Worm (Caenorhabditis elegans) whole organism, young adult: ENCODE measurements around the gene tre-5.

Experiments
- B0261.1 ChIP-seq: sonication (generic microtip); optimal IDR thresholded peaks from 2 replicates; lab custom pipeline; 2016; ENCODE audit warnings: mild to moderate bottlenecking, missing genetic modification characterization, moderate library complexity, missing compliant biosample characterization
- B0336.3 ChIP-seq: fragments of 200-800 bp; sonication (Bioruptor generic); IDR thresholded peaks from 2 replicates; pipeline ENCODE4 v1.3.6; 2022; ENCODE audit warnings: missing genetic modification characterization, missing compliant biosample characterization
- D2030.7 ChIP-seq: fragments of 200-800 bp; sonication (Bioruptor generic); IDR thresholded peaks from 2 replicates; pipeline ENCODE4 v1.3.6; 2022; ENCODE audit warnings: missing genetic modification reagents, missing genetic modification characterization, missing compliant biosample characterization
- F57C9.4 ChIP-seq: sonication (generic microtip); optimal IDR thresholded peaks from 2 replicates; lab custom pipeline; 2017; ENCODE audit warnings: mild to moderate bottlenecking, missing genetic modification characterization, missing compliant biosample characterization
- K11D2.4 ChIP-seq: fragments of 200-800 bp; sonication (Bioruptor generic); IDR thresholded peaks from 2 replicates; pipeline ENCODE4 v1.3.6; 2022; ENCODE audit warnings: missing genetic modification reagents, missing genetic modification characterization, missing compliant biosample characterization
- T26A5.8 ChIP-seq: sonication (generic microtip); optimal IDR thresholded peaks from 2 replicates; lab custom pipeline; 2016; ENCODE audit warnings: missing genetic modification characterization, missing compliant biosample characterization
- Y53F4B.3 ChIP-seq: fragments of 200-800 bp; sonication (Bioruptor generic); IDR thresholded peaks from 2 replicates; pipeline ENCODE4 v1.3.6; 2022; ENCODE audit warnings: missing genetic modification reagents, missing genetic modification characterization, missing compliant biosample characterization
- Y67H2A.10 ChIP-seq: fragments of 200-800 bp; sonication (Bioruptor generic); conservative IDR thresholded peaks from 2 replicates; pipeline ENCODE4 v1.3.6; 2022; ENCODE audit warnings: missing genetic modification reagents, missing genetic modification characterization, missing compliant biosample characterization
- ZK185.1 ChIP-seq: sonication (generic microtip); optimal IDR thresholded peaks from 2 replicates; lab custom pipeline; 2016; ENCODE audit warnings: mild to moderate bottlenecking, missing genetic modification characterization, missing compliant biosample characterization; ENCODE audit not compliant: poor library complexity, severe bottlenecking
- atf-7 ChIP-seq: sonication (generic microtip); optimal IDR thresholded peaks from 2 replicates; lab custom pipeline; 2017; ENCODE audit warnings: mild to moderate bottlenecking, missing genetic modification characterization, missing compliant biosample characterization
- attf-3 ChIP-seq: fragments of 200-800 bp; sonication (Bioruptor generic); conservative IDR thresholded peaks from 2 replicates; pipeline ENCODE4 v1.3.6; 2022; ENCODE audit warnings: missing genetic modification reagents, missing genetic modification characterization, missing compliant biosample characterization
- attf-5 ChIP-seq: fragments of 200-800 bp; sonication (Bioruptor generic); optimal IDR thresholded peaks from 2 replicates; lab custom pipeline; 2018; ENCODE audit warnings: mild to moderate bottlenecking, missing genetic modification characterization, missing compliant biosample characterization
- bed-2 ChIP-seq: fragments of 200-800 bp; sonication (Bioruptor generic); IDR thresholded peaks from 2 replicates; pipeline ENCODE4 v1.3.6; 2022; ENCODE audit warnings: missing genetic modification reagents, missing genetic modification characterization, missing compliant biosample characterization
- ceh-27 ChIP-seq: fragments of 200-800 bp; sonication (Bioruptor generic); optimal IDR thresholded peaks from 2 replicates; lab custom pipeline; 2018; ENCODE audit warnings: mild to moderate bottlenecking, missing genetic modification characterization, moderate library complexity, missing compliant biosample characterization
- ceh-91 ChIP-seq: fragments of 200-800 bp; sonication (Bioruptor generic); IDR thresholded peaks from 2 replicates; pipeline ENCODE4 v1.3.6; 2022; ENCODE audit warnings: missing genetic modification reagents, missing genetic modification characterization, missing compliant biosample characterization
- chd-7 ChIP-seq: sonication (generic microtip); optimal IDR thresholded peaks from 2 replicates; lab custom pipeline; 2016; ENCODE audit warnings: mild to moderate bottlenecking, missing genetic modification characterization, moderate library complexity, missing compliant biosample characterization
- egl-18 ChIP-seq: fragments of 200-800 bp; sonication (Bioruptor generic); IDR thresholded peaks from 2 replicates; pipeline ENCODE4 v1.3.6; 2022; ENCODE audit warnings: missing genetic modification reagents, missing genetic modification characterization, missing compliant biosample characterization
- egl-44 ChIP-seq: fragments of 200-800 bp; sonication (Bioruptor generic); IDR thresholded peaks from 2 replicates; pipeline ENCODE4 v1.3.6; 2022; ENCODE audit warnings: missing genetic modification reagents, missing genetic modification characterization, missing compliant biosample characterization
- egrh-3 ChIP-seq: fragments of 200-800 bp; sonication (Bioruptor generic); IDR thresholded peaks from 2 replicates; pipeline ENCODE4 v1.3.6; 2022; ENCODE audit warnings: missing genetic modification reagents, missing genetic modification characterization, missing compliant biosample characterization
- ekl-4 ChIP-seq: fragments of 200-800 bp; sonication (Bioruptor generic); IDR thresholded peaks from 2 replicates; pipeline ENCODE4 v1.3.6; 2022; ENCODE audit warnings: missing genetic modification reagents, missing genetic modification characterization, missing compliant biosample characterization
- him-1 ChIP-seq: sonication (generic microtip); optimal IDR thresholded peaks from 2 replicates; lab custom pipeline; 2016; ENCODE audit warnings: missing genotype, missing genetic modification reagents, missing genetic modification characterization, missing compliant biosample characterization
- hlh-26 ChIP-seq: fragments of 200-800 bp; sonication (Bioruptor generic); conservative IDR thresholded peaks from 2 replicates; pipeline ENCODE4 v1.3.6; 2022; ENCODE audit warnings: missing genetic modification reagents, missing genetic modification characterization, missing compliant biosample characterization
- hmg-1.2 ChIP-seq: fragments of 200-800 bp; sonication (Bioruptor generic); IDR thresholded peaks from 2 replicates; pipeline ENCODE4 v1.3.6; 2022; ENCODE audit warnings: missing genetic modification reagents, missing genetic modification characterization, missing compliant biosample characterization
- hrde-1 ChIP-seq: sonication (generic microtip); optimal IDR thresholded peaks from 2 replicates; lab custom pipeline; 2016; ENCODE audit warnings: missing genetic modification characterization, mild to moderate bottlenecking, missing compliant biosample characterization, moderate library complexity, missing genotype, missing genetic modification reagents, borderline replicate concordance
- lin-26 ChIP-seq: fragments of 200-800 bp; sonication (Bioruptor generic); IDR thresholded peaks from 2 replicates; pipeline ENCODE4 v1.3.6; 2022; ENCODE audit warnings: missing genetic modification reagents, missing genetic modification characterization, missing compliant biosample characterization
- lir-1 ChIP-seq: fragments of 200-800 bp; sonication (Bioruptor generic); conservative IDR thresholded peaks from 2 replicates; pipeline ENCODE4 v1.3.6; 2022; ENCODE audit warnings: missing genetic modification reagents, missing genetic modification characterization, missing compliant biosample characterization
- lsy-27 ChIP-seq: sonication (generic microtip); optimal IDR thresholded peaks from 2 replicates; lab custom pipeline; 2017; ENCODE audit warnings: missing genetic modification characterization, mild to moderate bottlenecking, missing compliant biosample characterization, antibody characterized with exemption, missing genotype, borderline replicate concordance; ENCODE audit not compliant: insufficient read depth
- madf-3 ChIP-seq: fragments of 200-800 bp; sonication (Bioruptor generic); IDR thresholded peaks from 2 replicates; pipeline ENCODE4 v1.3.6; 2022; ENCODE audit warnings: missing genetic modification reagents, missing genetic modification characterization, missing compliant biosample characterization
- madf-6 ChIP-seq: fragments of 200-800 bp; sonication (Bioruptor generic); IDR thresholded peaks from 2 replicates; pipeline ENCODE4 v1.3.6; 2022; ENCODE audit warnings: missing genetic modification reagents, missing genetic modification characterization, missing compliant biosample characterization
- madf-8 ChIP-seq: fragments of 200-800 bp; sonication (Bioruptor generic); conservative IDR thresholded peaks from 2 replicates; pipeline ENCODE4 v1.3.6; 2022; ENCODE audit warnings: missing genetic modification reagents, missing genetic modification characterization, missing compliant biosample characterization
- mel-28 ChIP-seq: sonication (generic microtip); optimal IDR thresholded peaks from 2 replicates; lab custom pipeline; 2016; ENCODE audit warnings: borderline replicate concordance, mild to moderate bottlenecking, missing genetic modification characterization, missing compliant biosample characterization
- mxl-1 ChIP-seq: sonication (generic microtip); optimal IDR thresholded peaks from 2 replicates; lab custom pipeline; 2016; ENCODE audit warnings: missing genetic modification characterization, missing compliant biosample characterization
- rec-8 ChIP-seq, 2 experiments: sonication (generic microtip); optimal IDR thresholded peaks; 2 replicates each; lab custom pipeline; 2016; ENCODE audit warnings: mild to moderate bottlenecking in 2 of 2, missing genetic modification characterization in 2 of 2, missing genetic modification reagents in 2 of 2, missing genotype in 2 of 2, missing biosample characterization in 1 of 2, missing compliant biosample characterization in 1 of 2, moderate library complexity in 1 of 2
- rpc-1 ChIP-seq, 2 experiments: fragments of 150-350 bp in 1 of 2; sonication (generic microtip) in 1 of 2; optimal IDR thresholded peaks; 2 replicates each; lab custom pipeline; 2014 to 2018; ENCODE audit warnings: missing biosample characterization in 1 of 2, missing genetic modification characterization in 1 of 2, missing genetic modification reagents in 1 of 2, missing genotype in 1 of 2
- sdz-38 ChIP-seq: sonication (generic microtip); optimal IDR thresholded peaks from 2 replicates; lab custom pipeline; 2016; ENCODE audit warnings: missing genotype, missing genetic modification characterization, missing compliant biosample characterization
- sea-2 ChIP-seq: fragments of 200-800 bp; sonication (Bioruptor generic); IDR thresholded peaks from 2 replicates; pipeline ENCODE4 v1.3.6; 2022; ENCODE audit warnings: missing genetic modification characterization, missing compliant biosample characterization
- snpc-1.3 ChIP-seq: sonication (generic microtip); optimal IDR thresholded peaks from 2 replicates; lab custom pipeline; 2017; ENCODE audit warnings: missing genetic modification characterization, mild to moderate bottlenecking, missing compliant biosample characterization, antibody characterized with exemption, moderate library complexity, missing genotype, missing genetic modification reagents; ENCODE audit not compliant: insufficient read depth
- somi-1 ChIP-seq: fragments of 200-800 bp; sonication (Bioruptor generic); optimal IDR thresholded peaks from 2 replicates; lab custom pipeline; 2018; ENCODE audit warnings: mild to moderate bottlenecking, missing genetic modification characterization, missing compliant biosample characterization
- sptf-2 ChIP-seq: fragments of 200-800 bp; sonication (Bioruptor generic); optimal IDR thresholded peaks from 2 replicates; lab custom pipeline; 2018; ENCODE audit warnings: mild to moderate bottlenecking, missing genetic modification characterization, missing compliant biosample characterization
- tbp1 ChIP-seq: fragments of 200-800 bp; sonication (Bioruptor generic); optimal IDR thresholded peaks from 2 replicates; lab custom pipeline; 2018; ENCODE audit warnings: mild to moderate bottlenecking, missing genetic modification characterization, missing compliant biosample characterization
- tlf-1 ChIP-seq: fragments of 200-800 bp; sonication (Bioruptor generic); optimal IDR thresholded peaks from 2 replicates; lab custom pipeline; 2018; ENCODE audit warnings: mild to moderate bottlenecking, missing genetic modification characterization, missing compliant biosample characterization
- unc-62 ChIP-seq: fragments of 150-350 bp; optimal IDR thresholded peaks from 2 replicates; lab custom pipeline; 2014; ENCODE audit warnings: missing biosample characterization, missing genetic modification reagents, missing genetic modification characterization
- zfh-2 ChIP-seq: fragments of 200-800 bp; sonication (Bioruptor generic); conservative IDR thresholded peaks from 2 replicates; pipeline ENCODE4 v1.3.6; 2022; ENCODE audit warnings: missing genetic modification reagents, missing genetic modification characterization, missing compliant biosample characterization
- ztf-26 ChIP-seq: sonication (generic microtip); optimal IDR thresholded peaks from 2 replicates; lab custom pipeline; 2017; ENCODE audit warnings: missing genetic modification characterization, missing compliant biosample characterization
- ztf-28 ChIP-seq: fragments of 200-800 bp; sonication (Bioruptor generic); IDR thresholded peaks from 2 replicates; pipeline ENCODE4 v1.3.6; 2022; ENCODE audit warnings: missing genetic modification reagents, missing genetic modification characterization, missing compliant biosample characterization

Gene tre-5

ce11 chrII:55204-55603 is at the start of gene tre-5:
Gene tre-5, minus strand, starts transcription at chrII:55304.
- no peak for TF ChIP-seq snpc-1.3
- TF ChIP-seq ztf-28 (GFP tag; lab: Robert Waterston, UW) = no peak
- no peak for TF ChIP-seq T26A5.8 (tag; lab: Kevin White, UChicago)
- TF ChIP-seq, all 124 proteins: peak for 0

- no peak for TF ChIP-seq madf-8
- no peak for TF ChIP-seq lsy-27
- no peak for TF ChIP-seq ekl-4 (GFP tag; lab: Robert Waterston, UW)
- TF ChIP-seq hmg-1.2 (GFP tag; lab: Robert Waterston, UW) = no peak
- TF ChIP-seq K11D2.4 (GFP tag; lab: Robert Waterston, UW) = no peak
- no peak for TF ChIP-seq lin-26 (GFP tag; lab: Robert Waterston, UW)
- no peak for TF ChIP-seq rec-8 (tag; optimal IDR thresholded peaks at IDR 0.05; lab: Kevin White, UChicago)
- TF ChIP-seq chd-7 (tag; lab: Kevin White, UChicago) = no peak
- TF ChIP-seq tlf-1 = no peak
- TF ChIP-seq B0336.3 (GFP tag; lab: Robert Waterston, UW) = no peak
- TF ChIP-seq egrh-3 (GFP tag; lab: Robert Waterston, UW) = no peak
- TF ChIP-seq somi-1 (GFP tag; lab: Kevin White, UChicago) = no peak
- TF ChIP-seq F57C9.4 = no peak
- no peak for TF ChIP-seq atf-7 (tag; lab: Kevin White, UChicago)
- no peak for TF ChIP-seq madf-6 (GFP tag; lab: Robert Waterston, UW)
- no peak for TF ChIP-seq hlh-26 (GFP tag; lab: Robert Waterston, UW)
- no peak for TF ChIP-seq sdz-38 (tag; lab: Kevin White, UChicago)
These were observed 49.1 kb upstream of the tre-5 start, which contains the start of gene col-68 for ce11 chrII:104234-104633. Gene col-68, plus strand, starts transcription at chrII:104534.

- TF ChIP-seq him-1 (no peak), D2030.7 (GFP tag; lab: Robert Waterston, UW) (no peak; the same call in 1 of the 2 replicates), mxl-1 (tag; lab: Kevin White, UChicago) (no peak), snpc-1.3 (no peak), ceh-91 (0 out of 2 replicates have a peak, but pooled peaks have one; percentile 29), Y67H2A.10 (GFP tag; lab: Robert Waterston, UW) (no peak), attf-5 (GFP tag; lab: Kevin White, UChicago) (no peak), atf-7 (tag; lab: Kevin White, UChicago) (no peak), hrde-1 (tag; lab: Kevin White, UChicago) (peak; percentile 30), zfh-2 (GFP tag; lab: Robert Waterston, UW) (peak; percentile 71), ZK185.1 (tag; lab: Kevin White, UChicago) (no peak), B0261.1 (tag; lab: Kevin White, UChicago) (no peak), lin-26 (GFP tag; lab: Robert Waterston, UW) (no peak), unc-62 (GFP tag; lab: Kevin White, UChicago) (no peak), lir-1 (GFP tag; lab: Robert Waterston, UW) (no peak), T26A5.8 (tag; lab: Kevin White, UChicago) (no peak), mel-28 (no peak), madf-3 (GFP tag; lab: Robert Waterston, UW) (0 out of 2 replicates have a peak, but pooled peaks have one; percentile 4), Y53F4B.3 (GFP tag; lab: Robert Waterston, UW) (no peak), bed-2 (no peak), ztf-26 (no peak), madf-8 (no peak), attf-3 (no peak), rpc-1 (optimal IDR thresholded peaks at IDR 0.05; lab: Kevin White, UChicago) (no peak), rpc-1 (tag; optimal IDR thresholded peaks at IDR 0.05; lab: Kevin White, UChicago) (no peak), egl-18 (no peak), sptf-2 (GFP tag; lab: Kevin White, UChicago) (no peak), sea-2 (GFP tag; lab: Robert Waterston, UW) (no peak), egl-44 (GFP tag; lab: Robert Waterston, UW) (no peak), ceh-27 (GFP tag; lab: Kevin White, UChicago) (no peak), hmg-1.2 (GFP tag; lab: Robert Waterston, UW) (no peak), tbp1 (GFP tag; lab: Kevin White, UChicago) (no peak)
These were observed 46.1 kb upstream of the tre-5 start for ce11 chrII:101176-101575.
